Worm (Caenorhabditis elegans): ENCODE data around the gene srh-258.

DNA sequence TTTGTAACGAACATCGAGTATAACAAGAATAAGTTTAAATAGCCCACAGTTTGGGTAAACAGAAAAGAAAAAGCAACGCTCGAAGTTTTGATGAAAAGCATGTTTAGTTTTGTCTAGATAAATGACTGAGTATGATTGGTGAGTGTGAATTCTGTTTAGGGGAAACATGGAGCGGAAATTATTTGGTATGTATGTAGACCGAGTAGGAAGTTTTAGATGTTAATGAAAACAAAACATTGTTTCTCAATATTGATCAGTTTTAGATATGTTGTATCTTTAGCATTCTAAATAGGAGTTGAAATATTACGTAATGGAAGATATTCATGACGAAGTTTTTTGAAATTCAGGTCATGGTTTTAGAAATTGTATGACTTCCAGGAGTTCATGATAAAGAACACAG lies 7.7 kb downstream of the srh-258 start, which contains the start of gene srbc-63:
- TF ChIP-seq lsy-2 (tag; optimal IDR thresholded peaks at IDR 0.05): no peak
- TF ChIP-seq ztf-4 (tag; optimal IDR thresholded peaks at IDR 0.05): no peak
- TF ChIP-seq ZK546.5 (tag; optimal IDR thresholded peaks at IDR 0.05): no peak
- TF ChIP-seq Y55F3AM.14 (GFP tag; optimal IDR thresholded peaks at IDR 0.05): no peak
- TF ChIP-seq zag-1 (tag; optimal IDR thresholded peaks at IDR 0.05): no peak
- TF ChIP-seq mdl-1 (tag; optimal IDR thresholded peaks at IDR 0.05): no peak
- TF ChIP-seq ceh-82 (tag; optimal IDR thresholded peaks at IDR 0.05): no peak
- TF ChIP-seq alr-1 (tag; optimal IDR thresholded peaks at IDR 0.05): no peak
- TF ChIP-seq nhr-21 (tag; optimal IDR thresholded peaks at IDR 0.05): no peak
- TF ChIP-seq ztf-11 (tag; optimal IDR thresholded peaks at IDR 0.05): no peak

Data from whole organism, L2 larva.